Fruit fly (Drosophila melanogaster) whole organism, embryonic: ENCODE results near the gene CG33986.

ENCODE experiments used
- Bdp1 ChIP-seq: fragments of 200-800 bp; sonication (Bioruptor generic); optimal IDR thresholded peaks from 3 replicates; lab custom pipeline; 2016; ENCODE audit warnings: missing biosample characterization, missing genetic modification characterization
- CG10979 ChIP-seq: fragments of 200-800 bp; sonication (Bioruptor generic); optimal IDR thresholded peaks from 2 replicates; lab custom pipeline; 2018; ENCODE audit warnings: missing biosample characterization, mild to moderate bottlenecking, missing genetic modification characterization, moderate library complexity
- CG11398 ChIP-seq: fragments of 200-800 bp; sonication (Bioruptor generic); optimal IDR thresholded peaks from 2 replicates; lab custom pipeline; 2016; ENCODE audit warnings: missing biosample characterization, missing genetic modification characterization
- CG12071 ChIP-seq: fragments of 200-800 bp; sonication (Bioruptor generic); optimal IDR thresholded peaks from 3 replicates; lab custom pipeline; 2018; ENCODE audit warnings: missing biosample characterization, mild to moderate bottlenecking, missing genetic modification characterization
- CG12744 ChIP-seq: fragments of 200-800 bp; sonication (Bioruptor generic); optimal IDR thresholded peaks from 2 replicates; lab custom pipeline; 2016; ENCODE audit warnings: missing biosample characterization, missing genetic modification characterization
- CG13775 ChIP-seq: fragments of 200-800 bp; sonication (Bioruptor generic); optimal IDR thresholded peaks from 3 replicates; lab custom pipeline; 2017; ENCODE audit warnings: missing biosample characterization, mild to moderate bottlenecking, missing genetic modification characterization
- CG1792 ChIP-seq: fragments of 200-800 bp; sonication (Bioruptor generic); optimal IDR thresholded peaks from 2 replicates; lab custom pipeline; 2016; ENCODE audit warnings: missing biosample characterization, missing genetic modification characterization
- CG18262 ChIP-seq: fragments of 200-800 bp; optimal IDR thresholded peaks from 3 replicates; lab custom pipeline; 2019; ENCODE audit warnings: missing biosample characterization, mild to moderate bottlenecking, missing genetic modification characterization, moderate library complexity
- CG18476 ChIP-seq: fragments of 200-800 bp; sonication (Bioruptor generic); optimal IDR thresholded peaks from 2 replicates; lab custom pipeline; 2016; ENCODE audit warnings: missing biosample characterization, mild to moderate bottlenecking, missing genetic modification characterization
- CG18619 ChIP-seq: fragments of 200-800 bp; sonication (Bioruptor generic); optimal IDR thresholded peaks from 3 replicates; lab custom pipeline; 2017; ENCODE audit warnings: missing biosample characterization, mild to moderate bottlenecking, missing genetic modification characterization
- CG2712 ChIP-seq: fragments of 200-800 bp; optimal IDR thresholded peaks from 3 replicates; lab custom pipeline; 2019; ENCODE audit warnings: missing biosample characterization, mild to moderate bottlenecking, missing genetic modification characterization, moderate library complexity
- CG2875 ChIP-seq: fragments of 200-800 bp; sonication (Bioruptor generic); optimal IDR thresholded peaks from 2 replicates; lab custom pipeline; 2017; ENCODE audit warnings: missing biosample characterization, mild to moderate bottlenecking, missing genetic modification characterization, missing genetic modification reagents
- CG30403 ChIP-seq: fragments of 200-800 bp; sonication (Bioruptor generic); optimal IDR thresholded peaks from 3 replicates; lab custom pipeline; 2016; ENCODE audit warnings: missing biosample characterization, missing genetic modification characterization
- CG3163 ChIP-seq: fragments of 200-800 bp; sonication (Bioruptor generic); optimal IDR thresholded peaks from 3 replicates; lab custom pipeline; 2016; ENCODE audit warnings: missing biosample characterization, missing genetic modification characterization
- CG3726 ChIP-seq: fragments of 200-800 bp; sonication (Bioruptor generic); IDR thresholded peaks from 3 replicates; pipeline ENCODE4, ENCODE4 v1.3.6; 2022; ENCODE audit warnings: missing biosample characterization, missing genetic modification characterization
- CG5180 ChIP-seq: fragments of 200-800 bp; sonication (Bioruptor generic); optimal IDR thresholded peaks from 3 replicates; lab custom pipeline; 2017; ENCODE audit warnings: missing biosample characterization, missing genetic modification characterization, mild to moderate bottlenecking, moderate library complexity, missing genetic modification reagents
- CG6254 ChIP-seq: fragments of 200-800 bp; sonication (Bioruptor generic); optimal IDR thresholded peaks from 3 replicates; lab custom pipeline; 2017; ENCODE audit warnings: mild to moderate bottlenecking, missing biosample characterization, missing genetic modification reagents, missing genetic modification characterization
- CG6765 ChIP-seq: fragments of 200-800 bp; sonication (Bioruptor generic); optimal IDR thresholded peaks from 3 replicates; lab custom pipeline; 2017; ENCODE audit warnings: missing biosample characterization, mild to moderate bottlenecking, missing genetic modification characterization
- CG7786 ChIP-seq: fragments of 200-800 bp; sonication (Bioruptor generic); optimal IDR thresholded peaks from 2 replicates; lab custom pipeline; 2016; ENCODE audit warnings: missing biosample characterization, missing genetic modification characterization
- CG8388 ChIP-seq: fragments of 200-800 bp; sonication (Bioruptor generic); optimal IDR thresholded peaks from 2 replicates; lab custom pipeline; 2019; ENCODE audit warnings: missing biosample characterization, mild to moderate bottlenecking, missing genetic modification characterization, moderate library complexity
- CkIIα-i1 ChIP-seq: fragments of 200-800 bp; sonication (Bioruptor generic); IDR thresholded peaks from 2 replicates; pipeline ENCODE4 v1.3.6; 2022; ENCODE audit warnings: missing biosample characterization, missing genetic modification characterization
- CrebB ChIP-seq: fragments of 200-800 bp; sonication (Bioruptor generic); optimal IDR thresholded peaks from 3 replicates; lab custom pipeline; 2018; ENCODE audit warnings: missing biosample characterization, mild to moderate bottlenecking, missing genetic modification characterization
- D19A ChIP-seq: fragments of 200-800 bp; optimal IDR thresholded peaks from 3 replicates; lab custom pipeline; 2019; ENCODE audit warnings: missing biosample characterization, mild to moderate bottlenecking, missing genetic modification characterization, moderate library complexity
- Dek ChIP-seq: fragments of 200-800 bp; sonication (Bioruptor generic); optimal IDR thresholded peaks from 3 replicates; lab custom pipeline; 2019; ENCODE audit warnings: missing biosample characterization, mild to moderate bottlenecking, missing genetic modification characterization, moderate library complexity
- Gug ChIP-seq: fragments of 200-800 bp; sonication (Bioruptor generic); IDR thresholded peaks from 4 replicates; pipeline ENCODE4 v1.3.6; 2022; ENCODE audit warnings: missing biosample characterization, missing genetic modification characterization
- HHEX ChIP-seq: fragments of 200-800 bp; sonication (Bioruptor generic); optimal IDR thresholded peaks from 3 replicates; lab custom pipeline; 2017; ENCODE audit warnings: missing biosample characterization, mild to moderate bottlenecking, missing genetic modification characterization, missing genetic modification reagents
- HLH3B ChIP-seq: fragments of 200-800 bp; sonication (Bioruptor generic); IDR thresholded peaks from 2 replicates; pipeline ENCODE4 v1.3.6; 2022; ENCODE audit warnings: missing biosample characterization, missing genetic modification characterization
- Hr39 ChIP-seq: fragments of >200 bp; optimal IDR thresholded peaks from 2 replicates; lab custom pipeline; 2017
- Hsf ChIP-seq: fragments of 200-800 bp; sonication (Bioruptor generic); optimal IDR thresholded peaks from 3 replicates; lab custom pipeline; 2016; ENCODE audit warnings: missing biosample characterization, missing genetic modification characterization
- MBD-R2 ChIP-seq: fragments of 200-800 bp; sonication (Bioruptor generic); IDR thresholded peaks from 2 replicates; pipeline ENCODE4 v1.3.6; 2022; ENCODE audit warnings: missing biosample characterization, missing genetic modification characterization
- MESR4 ChIP-seq: fragments of 200-800 bp; sonication (Bioruptor generic); optimal IDR thresholded peaks from 2 replicates; lab custom pipeline; 2018; ENCODE audit warnings: missing biosample characterization, mild to moderate bottlenecking, missing genetic modification characterization, moderate library complexity
- Oaz ChIP-seq: fragments of 200-800 bp; sonication (Bioruptor generic); IDR thresholded peaks from 2 replicates; pipeline ENCODE4 v1.3.6; 2022; ENCODE audit warnings: missing biosample characterization, missing genetic modification characterization
- Pdp1 ChIP-seq, 2 experiments: fragments of 200-800 bp; sonication (Bioruptor generic); optimal IDR thresholded peaks; 3 replicates each; lab custom pipeline; 2016; ENCODE audit warnings: missing biosample characterization in 2 of 2, missing genetic modification characterization in 2 of 2, mild to moderate bottlenecking in 1 of 2, moderate library complexity in 1 of 2
- Rfx ChIP-seq: fragments of 200-800 bp; sonication (Bioruptor generic); IDR thresholded peaks from 2 replicates; pipeline ENCODE4 v1.3.6; 2022; ENCODE audit warnings: missing biosample characterization, missing genetic modification characterization
- Stat92E ChIP-seq, 3 experiments: fragments of >200 bp in 2 of 3; fragments of 200-800 bp in 1 of 3; sonication (Bioruptor generic) in 1 of 3; optimal IDR thresholded peaks; 2 replicates each; lab custom pipeline; 2017 to 2019; ENCODE audit warnings: missing biosample characterization in 3 of 3, missing genetic modification characterization in 3 of 3, mild to moderate bottlenecking in 1 of 3, moderate library complexity in 1 of 3
- TFAM ChIP-seq: fragments of 200-800 bp; sonication (Bioruptor generic); optimal IDR thresholded peaks from 2 replicates; lab custom pipeline; 2017; ENCODE audit warnings: missing biosample characterization, missing genetic modification characterization, inconsistent platforms
- crc ChIP-seq: fragments of 200-800 bp; sonication (Bioruptor generic); optimal IDR thresholded peaks from 2 replicates; lab custom pipeline; 2016; ENCODE audit warnings: missing biosample characterization, missing genetic modification characterization
- danr ChIP-seq: fragments of 200-800 bp; sonication (Bioruptor generic); IDR thresholded peaks from 2 replicates; pipeline ENCODE4 v1.3.6; 2022; ENCODE audit warnings: missing biosample characterization, missing genetic modification characterization
- emc ChIP-seq: fragments of 200-800 bp; sonication (Bioruptor generic); optimal IDR thresholded peaks from 2 replicates; lab custom pipeline; 2016; ENCODE audit warnings: missing biosample characterization, missing genetic modification characterization
- eve ChIP-seq, 2 experiments: fragments of >200 bp; optimal IDR thresholded peaks; 2 replicates each; lab custom pipeline; 2017; ENCODE audit warnings: missing biosample characterization in 2 of 2, missing genetic modification characterization in 2 of 2
- gem ChIP-seq: fragments of 200-800 bp; sonication (Bioruptor generic); optimal IDR thresholded peaks from 2 replicates; lab custom pipeline; 2019; ENCODE audit warnings: missing biosample characterization, mild to moderate bottlenecking, missing genetic modification characterization, moderate library complexity
- knrl ChIP-seq: fragments of 200-800 bp; sonication (Bioruptor generic); IDR thresholded peaks from 3 replicates; pipeline ENCODE4 v1.3.6; 2022; ENCODE audit warnings: missing biosample characterization, missing genetic modification characterization; ENCODE audit not compliant: partially characterized antibody
- lmd ChIP-seq: fragments of 200-800 bp; sonication (Bioruptor generic); IDR thresholded peaks from 2 replicates; pipeline ENCODE4 v1.3.6; 2022; ENCODE audit warnings: missing biosample characterization, missing genetic modification characterization
- mld ChIP-seq: fragments of 200-800 bp; sonication (Bioruptor generic); IDR thresholded peaks from 3 replicates; pipeline ENCODE4 v1.3.6; 2022; ENCODE audit warnings: missing biosample characterization, missing genetic modification characterization; ENCODE audit not compliant: partially characterized antibody
- oc ChIP-seq: fragments of 200-800 bp; sonication (Bioruptor generic); optimal IDR thresholded peaks from 2 replicates; lab custom pipeline; 2018; ENCODE audit warnings: missing biosample characterization, mild to moderate bottlenecking, missing genetic modification characterization, moderate library complexity
- pum ChIP-seq: fragments of 200-800 bp; sonication (Bioruptor generic); optimal IDR thresholded peaks from 2 replicates; lab custom pipeline; 2016; ENCODE audit warnings: missing biosample characterization, missing genetic modification characterization
- sens-2 ChIP-seq: fragments of 200-800 bp; sonication (Bioruptor generic); IDR thresholded peaks from 2 replicates; pipeline ENCODE4 v1.3.6; 2022; ENCODE audit warnings: missing biosample characterization, missing genetic modification characterization
- trh ChIP-seq: fragments of 200-800 bp; sonication (Bioruptor generic); optimal IDR thresholded peaks from 2 replicates; lab custom pipeline; 2016; ENCODE audit warnings: missing biosample characterization, missing genetic modification characterization

CG33986 gene

DNA sequence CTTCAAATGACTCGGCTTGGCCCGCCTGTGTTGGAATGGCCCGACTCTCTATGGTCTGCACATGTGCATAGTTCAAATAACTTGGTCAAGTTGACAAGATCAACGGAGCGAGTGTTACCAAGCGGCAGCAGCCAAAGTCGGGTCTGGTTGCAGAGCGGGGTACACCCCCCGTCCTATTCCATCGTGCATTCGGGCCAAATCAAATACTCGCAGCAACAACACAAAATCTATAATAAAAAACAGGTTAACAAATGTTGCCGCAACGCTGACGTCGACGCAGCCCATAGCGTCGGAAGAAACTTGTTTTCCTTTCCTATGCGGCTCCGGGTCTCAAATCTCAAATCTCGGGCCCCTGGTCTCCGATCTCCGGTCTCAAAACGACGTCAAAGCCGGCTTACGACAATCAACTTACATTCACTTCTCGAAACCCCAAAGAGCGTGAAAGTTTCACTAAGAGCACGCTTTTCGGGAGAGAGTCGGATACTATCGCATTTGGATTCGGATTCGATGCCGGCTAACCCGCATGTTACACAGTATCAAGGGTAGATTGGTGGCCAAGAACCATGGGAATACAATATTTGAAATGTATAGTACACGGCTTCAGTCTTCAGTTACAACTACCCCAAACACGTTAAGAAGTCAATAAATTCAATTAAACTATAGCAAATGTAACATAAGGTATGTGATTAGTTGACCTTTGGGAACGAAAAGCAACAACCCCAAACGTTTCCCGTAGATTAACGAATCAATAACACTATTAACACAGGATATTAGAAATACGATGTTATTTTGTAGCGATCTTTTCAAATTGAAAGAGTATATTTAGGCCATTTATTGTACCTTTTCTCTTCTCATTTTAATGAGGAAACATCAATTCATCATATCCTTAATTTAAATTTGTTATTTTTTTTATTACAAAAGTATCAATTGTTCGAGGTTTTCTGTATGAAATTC is 9.5 kb upstream of the CG33986 start (continued):
- TF ChIP-seq Hsf (GFP tag; lab: Kevin White, UChicago), result peak; percentile 57
- TF ChIP-seq Bdp1 (GFP tag; lab: Kevin White, UChicago), result peak; percentile 1
- TF ChIP-seq TFAM (GFP tag; lab: Kevin White, UChicago), result no peak
- TF ChIP-seq CG3726 (GFP tag; lab: Robert Waterston, UW), result no peak
- peak; percentile 42 for TF ChIP-seq CG7786 (GFP tag; lab: Kevin White, UChicago)
- no peak for TF ChIP-seq CG11398 (GFP tag; lab: Kevin White, UChicago)
- no peak for TF ChIP-seq CG6765 (GFP tag; lab: Kevin White, UChicago)
- TF ChIP-seq CG12071 (GFP tag; lab: Kevin White, UChicago), result no peak
- TF ChIP-seq sens-2 (GFP tag; lab: Robert Waterston, UW), result no peak
- no peak for TF ChIP-seq CrebB (tag; lab: Kevin White, UChicago)
- TF ChIP-seq Hr39, result no peak
- peak; percentile 70 for TF ChIP-seq Dek
- peak; percentile 59 for TF ChIP-seq pum (GFP tag; lab: Kevin White, UChicago)
- peak; percentile 46 for TF ChIP-seq CG18476 (GFP tag; lab: Kevin White, UChicago)
- TF ChIP-seq crc (GFP tag; lab: Kevin White, UChicago), result no peak
- no peak for TF ChIP-seq Stat92E (GFP tag; optimal IDR thresholded peaks at IDR 0.05; lab: Kevin White, UChicago)
- TF ChIP-seq D19A, result peak; percentile 39
- peak; percentile 87 for TF ChIP-seq CG18619 (GFP tag; lab: Kevin White, UChicago)
- peak; percentile 62 for TF ChIP-seq CG10979 (tag; lab: Kevin White, UChicago)
- peak; percentile 41; the same call in 1 of the 2 replicates for TF ChIP-seq HLH3B
- peak; percentile 87 for TF ChIP-seq CG30403
- peak; percentile 32 for TF ChIP-seq HHEX (GFP tag; lab: Kevin White, UChicago)
- no peak for TF ChIP-seq CG2875 (GFP tag; lab: Kevin White, UChicago)
- peak; percentile 85 for TF ChIP-seq CG18262 (tag; lab: Kevin White, UChicago)
- peak; percentile 6 for TF ChIP-seq CG5180 (GFP tag; lab: Kevin White, UChicago)
- TF ChIP-seq Pdp1 (GFP tag; optimal IDR thresholded peaks at IDR 0.05; lab: Kevin White, UChicago), result peak; percentile 5 to 71
- TF ChIP-seq CkIIα-i1 (GFP tag; lab: Robert Waterston, UW), result no peak
- peak; percentile 58; the same call in 1 of the 2 replicates for TF ChIP-seq lmd
- no peak for TF ChIP-seq Oaz (GFP tag; lab: Robert Waterston, UW)
- no peak for TF ChIP-seq oc (tag; lab: Kevin White, UChicago)
- TF ChIP-seq CG3163 (GFP tag; lab: Kevin White, UChicago), result peak; percentile 93
- TF ChIP-seq mld (GFP tag; lab: Robert Waterston, UW), result no peak
- TF ChIP-seq CG6254 (GFP tag; lab: Kevin White, UChicago), result no peak
- TF ChIP-seq knrl (GFP tag; lab: Robert Waterston, UW), result no peak
- no peak for TF ChIP-seq emc (GFP tag; lab: Kevin White, UChicago)
- peak; percentile 49 for TF ChIP-seq CG8388 (GFP tag; lab: Kevin White, UChicago)
- TF ChIP-seq eve (GFP tag; optimal IDR thresholded peaks at IDR 0.05; lab: Kevin White, UChicago), result peak in 1 of 2 experiments; percentile 92
- peak; percentile 55; the same call in 2 of the 4 replicates for TF ChIP-seq Gug (GFP tag; lab: Robert Waterston, UW)
- no peak for TF ChIP-seq MBD-R2 (GFP tag; lab: Robert Waterston, UW)
- peak; percentile 83 for TF ChIP-seq gem (tag; lab: Kevin White, UChicago)
- TF ChIP-seq Rfx (GFP tag; lab: Robert Waterston, UW), result no peak; the same call in 1 of the 2 replicates
- no peak for TF ChIP-seq danr (GFP tag; lab: Robert Waterston, UW)
- TF ChIP-seq CG2712, result peak; percentile 63
- TF ChIP-seq MESR4 (GFP tag; lab: Kevin White, UChicago), result no peak
- peak; percentile 13 for TF ChIP-seq CG1792
- no peak for TF ChIP-seq trh (GFP tag; lab: Kevin White, UChicago)
- TF ChIP-seq CG13775 (GFP tag; lab: Kevin White, UChicago), result peak; percentile 84
- no peak for TF ChIP-seq CG12744 (GFP tag; lab: Kevin White, UChicago)
